Worm (Caenorhabditis elegans) whole organism, mixed stage, embryonic: ENCODE data around the gene leo-1.

Source experiments
- M03D4.4 ChIP-seq: sonication (generic microtip); optimal IDR thresholded peaks from 2 replicates; lab custom pipeline; 2017; ENCODE audit warnings: mild to moderate bottlenecking, missing genetic modification characterization, missing compliant biosample characterization
- bed-3 ChIP-seq: fragments of 200-800 bp; sonication (Bioruptor generic); optimal IDR thresholded peaks from 3 replicates; lab custom pipeline; 2018; ENCODE audit warnings: mild to moderate bottlenecking, missing genetic modification characterization, moderate library complexity, missing compliant biosample characterization
- ceh-39 ChIP-seq: fragments of 150-350 bp; optimal IDR thresholded peaks from 2 replicates; lab custom pipeline; 2014; ENCODE audit warnings: missing biosample characterization, missing genetic modification characterization
- ceh-43 ChIP-seq: fragments of 200-800 bp; sonication (Bioruptor generic); optimal IDR thresholded peaks from 2 replicates; lab custom pipeline; 2018; ENCODE audit warnings: mild to moderate bottlenecking, missing genetic modification characterization, moderate library complexity, missing compliant biosample characterization
- ceh-83 ChIP-seq: fragments of 200-800 bp; sonication (Bioruptor generic); optimal IDR thresholded peaks from 2 replicates; lab custom pipeline; 2018; ENCODE audit warnings: mild to moderate bottlenecking, missing genetic modification characterization, missing compliant biosample characterization
- cnd-1 ChIP-seq: fragments of 200-800 bp; sonication (Bioruptor generic); optimal IDR thresholded peaks from 2 replicates; lab custom pipeline; 2018; ENCODE audit warnings: mild to moderate bottlenecking, missing genetic modification characterization, missing compliant biosample characterization
- drap-1 ChIP-seq: fragments of 200-800 bp; sonication (Bioruptor generic); optimal IDR thresholded peaks from 3 replicates; lab custom pipeline; 2018; ENCODE audit warnings: mild to moderate bottlenecking, missing genetic modification characterization, missing compliant biosample characterization
- elt-3 ChIP-seq: fragments of 150-350 bp; optimal IDR thresholded peaks from 2 replicates; lab custom pipeline; 2014; ENCODE audit warnings: missing biosample characterization, missing genetic modification characterization
- flh-1 ChIP-seq: fragments of 200-800 bp; sonication (Bioruptor generic); optimal IDR thresholded peaks from 2 replicates; lab custom pipeline; 2018; ENCODE audit warnings: mild to moderate bottlenecking, missing genetic modification characterization, moderate library complexity, missing compliant biosample characterization
- ham-2 ChIP-seq: fragments of 200-800 bp; sonication (Bioruptor generic); optimal IDR thresholded peaks from 2 replicates; lab custom pipeline; 2018; ENCODE audit warnings: mild to moderate bottlenecking, missing genetic modification characterization, missing compliant biosample characterization
- hlh-1 ChIP-seq: fragments of 150-350 bp; optimal IDR thresholded peaks from 2 replicates; lab custom pipeline; 2014; ENCODE audit warnings: missing biosample characterization, missing genetic modification reagents, missing genetic modification characterization
- lin-13 ChIP-seq: fragments of 150-350 bp; optimal IDR thresholded peaks from 2 replicates; lab custom pipeline; 2014; ENCODE audit warnings: missing biosample characterization, missing genetic modification characterization
- lin-32 ChIP-seq: fragments of 200-800 bp; sonication (Bioruptor generic); optimal IDR thresholded peaks from 2 replicates; lab custom pipeline; 2018; ENCODE audit warnings: mild to moderate bottlenecking, missing genetic modification characterization, missing compliant biosample characterization
- lsy-2 ChIP-seq: fragments of 150-350 bp; optimal IDR thresholded peaks from 2 replicates; lab custom pipeline; 2014; ENCODE audit warnings: missing biosample characterization, missing genetic modification characterization
- mab-5 ChIP-seq: fragments of 150-350 bp; optimal IDR thresholded peaks from 2 replicates; lab custom pipeline; 2014; ENCODE audit warnings: missing biosample characterization, missing genetic modification characterization
- mep-1 ChIP-seq: fragments of 150-350 bp; optimal IDR thresholded peaks from 2 replicates; lab custom pipeline; 2017; ENCODE audit warnings: missing biosample characterization, missing genetic modification reagents, missing genetic modification characterization, inconsistent platforms
- mls-2 ChIP-seq: sonication (generic microtip); optimal IDR thresholded peaks from 2 replicates; lab custom pipeline; 2016; ENCODE audit warnings: mild to moderate bottlenecking, missing genetic modification characterization, moderate library complexity, missing compliant biosample characterization
- nhr-12 ChIP-seq: fragments of 150-350 bp; optimal IDR thresholded peaks from 2 replicates; lab custom pipeline; 2014; ENCODE audit warnings: missing biosample characterization, missing genetic modification characterization
- nhr-28 ChIP-seq: fragments of 150-350 bp; optimal IDR thresholded peaks from 2 replicates; lab custom pipeline; 2014; ENCODE audit warnings: missing biosample characterization, missing genetic modification characterization
- pha-4 ChIP-seq: fragments of 150-350 bp; optimal IDR thresholded peaks from 2 replicates; lab custom pipeline; 2018; ENCODE audit warnings: missing biosample characterization, missing genetic modification reagents, missing genetic modification characterization
- sem-2 ChIP-seq: fragments of 200-800 bp; sonication (Bioruptor generic); optimal IDR thresholded peaks from 2 replicates; lab custom pipeline; 2018; ENCODE audit warnings: mild to moderate bottlenecking, missing genetic modification characterization, missing compliant biosample characterization
- snpc-4 ChIP-seq: fragments of 150-350 bp; optimal IDR thresholded peaks from 2 replicates; lab custom pipeline; 2014; ENCODE audit warnings: missing biosample characterization, missing genetic modification characterization
- sptf-1 ChIP-seq: sonication (generic microtip); optimal IDR thresholded peaks from 2 replicates; lab custom pipeline; 2017; ENCODE audit warnings: mild to moderate bottlenecking, missing genetic modification characterization, moderate library complexity, missing compliant biosample characterization
- tbx-8 ChIP-seq: fragments of 200-800 bp; sonication (Bioruptor generic); optimal IDR thresholded peaks from 2 replicates; lab custom pipeline; 2018; ENCODE audit warnings: mild to moderate bottlenecking, missing genetic modification characterization, moderate library complexity, missing compliant biosample characterization
- unc-120 ChIP-seq: sonication (generic microtip); optimal IDR thresholded peaks from 2 replicates; lab custom pipeline; 2017; ENCODE audit warnings: missing genetic modification characterization, missing compliant biosample characterization; ENCODE audit not compliant: poor library complexity, severe bottlenecking
- unc-39 ChIP-seq: fragments of 150-350 bp; optimal IDR thresholded peaks from 2 replicates; lab custom pipeline; 2014; ENCODE audit warnings: missing biosample characterization, missing genetic modification characterization
- zip-8 ChIP-seq: fragments of 150-350 bp; optimal IDR thresholded peaks from 2 replicates; lab custom pipeline; 2014; ENCODE audit warnings: missing biosample characterization, missing genetic modification characterization
- ztf-11 ChIP-seq: fragments of 150-350 bp; optimal IDR thresholded peaks from 2 replicates; lab custom pipeline; 2014; ENCODE audit warnings: missing biosample characterization, missing genetic modification characterization

Gene leo-1

DNA sequence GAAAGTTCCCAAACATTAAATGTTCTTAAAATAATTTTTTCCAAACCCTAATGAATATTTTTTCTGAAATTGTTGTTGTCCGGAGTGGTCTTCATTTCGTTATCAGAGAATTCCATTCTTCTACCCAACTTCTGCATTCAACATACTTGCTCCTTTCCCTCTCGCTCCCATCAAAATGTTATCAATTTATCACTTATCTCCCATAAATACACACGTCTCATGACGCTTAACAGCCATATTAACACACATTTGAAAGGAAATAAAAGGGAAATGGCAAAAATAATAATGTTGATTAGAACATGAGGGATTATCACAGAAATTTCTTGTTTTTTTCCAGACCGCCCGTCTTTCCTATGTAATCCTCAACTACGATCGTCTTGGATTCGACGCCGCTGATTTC, 40.2 kb downstream of the leo-1 start:
- TF ChIP-seq drap-1 (GFP tag; lab: Kevin White, UChicago) (no peak), lin-32 (GFP tag; lab: Kevin White, UChicago) (no peak), ceh-83 (no peak)

ce11 chrIV:11287511-11287910, 41.7 kb downstream of the leo-1 start, which contains the start of gene F54D1.6:
Gene F54D1.6, plus strand, starts transcription at chrIV:11287811.
- no peak for TF ChIP-seq ceh-43 (GFP tag; lab: Kevin White, UChicago)
- TF ChIP-seq ztf-11 (tag; lab: Kevin White, UChicago), result no peak
- TF ChIP-seq drap-1 (GFP tag; lab: Kevin White, UChicago), result no peak
- TF ChIP-seq sem-2 (GFP tag; lab: Kevin White, UChicago), result no peak
- TF ChIP-seq nhr-28 (tag; lab: Kevin White, UChicago), result no peak
- no peak for TF ChIP-seq snpc-4 (tag; lab: Kevin White, UChicago)
- TF ChIP-seq zip-8, result no peak

DNA sequence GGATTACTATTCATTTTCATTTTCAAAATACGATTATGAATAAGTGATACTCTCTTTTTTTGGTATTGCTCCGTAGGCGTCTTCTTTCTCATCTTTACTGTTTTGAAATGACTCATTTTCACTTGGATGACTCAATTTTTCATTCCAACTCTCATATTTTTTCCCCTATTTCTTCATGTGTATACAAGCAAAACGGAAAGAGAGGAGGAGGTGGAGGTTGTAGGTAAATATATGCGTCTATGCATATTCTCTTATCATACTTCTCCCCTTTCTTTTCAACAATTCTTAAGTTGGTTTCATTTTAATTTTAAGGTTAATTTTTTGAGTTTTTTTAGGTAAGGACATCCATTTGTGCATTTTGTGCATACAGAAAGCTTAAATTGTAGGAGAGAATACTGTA, 43.1 kb downstream of the leo-1 start:
- no peak for TF ChIP-seq mls-2 (tag; lab: Kevin White, UChicago)
- no peak for TF ChIP-seq elt-3
- TF ChIP-seq sptf-1 (tag; lab: Kevin White, UChicago), result no peak
- no peak for TF ChIP-seq unc-120 (tag; lab: Kevin White, UChicago)
- no peak for TF ChIP-seq flh-1 (GFP tag; lab: Kevin White, UChicago)
- TF ChIP-seq ztf-11 (tag; lab: Kevin White, UChicago), result no peak
- TF ChIP-seq drap-1 (GFP tag; lab: Kevin White, UChicago), result no peak
- TF ChIP-seq mep-1 (tag; lab: Kevin White, UChicago), result no peak
- TF ChIP-seq pha-4, result no peak
- no peak for TF ChIP-seq mab-5 (tag; lab: Kevin White, UChicago)
- no peak for TF ChIP-seq nhr-28 (tag; lab: Kevin White, UChicago)
- TF ChIP-seq lin-13, result no peak

ce11 chrIV:11285239-11285638, 43.9 kb downstream of the leo-1 start:
- TF ChIP-seq hlh-1 (tag; lab: Kevin White, UChicago) (no peak), snpc-4 (tag; lab: Kevin White, UChicago) (no peak), sem-2 (GFP tag; lab: Kevin White, UChicago) (no peak), elt-3 (no peak), lin-32 (GFP tag; lab: Kevin White, UChicago) (no peak), nhr-28 (tag; lab: Kevin White, UChicago) (no peak), lsy-2 (tag; lab: Kevin White, UChicago) (no peak), ceh-39 (tag; lab: Kevin White, UChicago) (no peak), ham-2 (GFP tag; lab: Kevin White, UChicago) (no peak), unc-39 (tag; lab: Kevin White, UChicago) (no peak), tbx-8 (GFP tag; lab: Kevin White, UChicago) (no peak), M03D4.4 (tag; lab: Kevin White, UChicago) (no peak), bed-3 (GFP tag; lab: Kevin White, UChicago) (no peak)
- TF ChIP-seq, all 35 proteins: peak for 0

- TF ChIP-seq drap-1 (GFP tag; lab: Kevin White, UChicago) (no peak), nhr-28 (tag; lab: Kevin White, UChicago) (no peak), cnd-1 (tag; lab: Kevin White, UChicago) (no peak), mab-5 (tag; lab: Kevin White, UChicago) (no peak), nhr-12 (tag; lab: Kevin White, UChicago) (no peak), bed-3 (GFP tag; lab: Kevin White, UChicago) (no peak), sptf-1 (tag; lab: Kevin White, UChicago) (no peak), pha-4 (peak; percentile 24), lin-32 (GFP tag; lab: Kevin White, UChicago) (no peak)
These were observed 45.1 kb downstream of the leo-1 start for ce11 chrIV:11284102-11284531.
